Worm (Caenorhabditis elegans) whole organism, L2 larva: ENCODE results near the gene fbxb-2.

Experiments
- C34F6.9 ChIP-seq: fragments of 150-350 bp; optimal IDR thresholded peaks from 2 replicates; lab custom pipeline; 2014; ENCODE audit warnings: missing biosample characterization, missing genetic modification characterization
- R02D3.7 ChIP-seq: fragments of 150-350 bp; optimal IDR thresholded peaks from 2 replicates; lab custom pipeline; 2014; ENCODE audit warnings: missing biosample characterization, missing genetic modification characterization
- Y55F3AM.14 ChIP-seq: fragments of 200-800 bp; sonication (Bioruptor generic); optimal IDR thresholded peaks from 2 replicates; lab custom pipeline; 2018; ENCODE audit warnings: mild to moderate bottlenecking, missing genetic modification characterization, missing compliant biosample characterization
- alr-1 ChIP-seq: fragments of 150-350 bp; optimal IDR thresholded peaks from 2 replicates; lab custom pipeline; 2014; ENCODE audit warnings: missing biosample characterization, missing genetic modification characterization
- aly-2 ChIP-seq: fragments of 150-350 bp; optimal IDR thresholded peaks from 2 replicates; lab custom pipeline; 2014; ENCODE audit warnings: missing biosample characterization, missing genetic modification characterization
- ama-1 ChIP-seq: fragments of 150-350 bp; optimal IDR thresholded peaks from 2 replicates; lab custom pipeline; 2018; ENCODE audit warnings: inconsistent platforms
- blmp-1 ChIP-seq: sonication (generic microtip); optimal IDR thresholded peaks from 2 replicates; lab custom pipeline; 2017; ENCODE audit warnings: missing genetic modification characterization, mild to moderate bottlenecking, missing compliant biosample characterization, antibody characterized with exemption, moderate library complexity; ENCODE audit not compliant: insufficient read depth
- ceh-16 ChIP-seq: fragments of 150-350 bp; optimal IDR thresholded peaks from 2 replicates; lab custom pipeline; 2014; ENCODE audit warnings: missing biosample characterization, missing genetic modification characterization
- dmd-4 ChIP-seq: sonication (generic microtip); optimal IDR thresholded peaks from 2 replicates; lab custom pipeline; 2017; ENCODE audit warnings: missing biosample characterization, missing genetic modification characterization
- fos-1 ChIP-seq: fragments of 150-350 bp; optimal IDR thresholded peaks from 2 replicates; lab custom pipeline; 2014; ENCODE audit warnings: missing biosample characterization, missing genetic modification characterization
- lin-11 ChIP-seq: fragments of 150-350 bp; sonication (generic microtip); optimal IDR thresholded peaks from 2 replicates; lab custom pipeline; 2014; ENCODE audit warnings: missing biosample characterization, missing genetic modification characterization, inconsistent platforms, mixed read lengths
- lin-13 ChIP-seq: fragments of 150-350 bp; optimal IDR thresholded peaks from 2 replicates; lab custom pipeline; 2014; ENCODE audit warnings: missing biosample characterization, missing genetic modification reagents, missing genetic modification characterization
- lin-39 ChIP-seq: fragments of 150-350 bp; optimal IDR thresholded peaks from 2 replicates; lab custom pipeline; 2014; ENCODE audit warnings: missing biosample characterization, missing genetic modification reagents, missing genetic modification characterization
- lsy-2 ChIP-seq, 2 experiments: fragments of 150-350 bp in 1 of 2; sonication (generic microtip) in 1 of 2; optimal IDR thresholded peaks; 2 replicates each; lab custom pipeline; 2014 to 2017; ENCODE audit warnings: missing biosample characterization in 2 of 2, missing genetic modification characterization in 2 of 2
- mab-5 ChIP-seq: fragments of 150-350 bp; optimal IDR thresholded peaks from 2 replicates; lab custom pipeline; 2014; ENCODE audit warnings: missing biosample characterization, missing genetic modification characterization
- mbf-1 ChIP-seq: sonication (generic microtip); optimal IDR thresholded peaks from 2 replicates; lab custom pipeline; 2017; ENCODE audit warnings: missing biosample characterization, missing genetic modification characterization
- mdl-1 ChIP-seq, 2 experiments: fragments of 150-350 bp in 1 of 2; sonication (generic microtip) in 1 of 2; optimal IDR thresholded peaks; 2 replicates each; lab custom pipeline; 2017; ENCODE audit warnings: missing biosample characterization in 2 of 2, missing genetic modification characterization in 2 of 2
- nhr-10 ChIP-seq: sonication (generic microtip); optimal IDR thresholded peaks from 2 replicates; lab custom pipeline; 2017; ENCODE audit warnings: missing biosample characterization, missing genetic modification characterization
- nhr-12 ChIP-seq: fragments of 150-350 bp; optimal IDR thresholded peaks from 2 replicates; lab custom pipeline; 2014; ENCODE audit warnings: missing biosample characterization, missing genetic modification characterization
- nhr-129 ChIP-seq: fragments of 150-350 bp; optimal IDR thresholded peaks from 2 replicates; lab custom pipeline; 2014; ENCODE audit warnings: missing biosample characterization, missing genetic modification characterization
- nhr-21 ChIP-seq: fragments of 150-350 bp; optimal IDR thresholded peaks from 2 replicates; lab custom pipeline; 2014; ENCODE audit warnings: missing biosample characterization, missing genetic modification characterization
- nhr-25 ChIP-seq: fragments of 150-350 bp; sonication (generic microtip); optimal IDR thresholded peaks from 3 replicates; lab custom pipeline; 2014; ENCODE audit warnings: missing biosample characterization, missing genetic modification characterization
- nhr-6 ChIP-seq: fragments of 150-350 bp; optimal IDR thresholded peaks from 2 replicates; lab custom pipeline; 2014; ENCODE audit warnings: missing biosample characterization, missing genetic modification characterization
- nhr-77 ChIP-seq: fragments of 150-350 bp; optimal IDR thresholded peaks from 2 replicates; lab custom pipeline; 2014; ENCODE audit warnings: missing biosample characterization, missing genetic modification characterization
- peb-1 ChIP-seq: fragments of 150-350 bp; optimal IDR thresholded peaks from 2 replicates; lab custom pipeline; 2014; ENCODE audit warnings: missing biosample characterization, missing genetic modification characterization
- skn-1 ChIP-seq: sonication (generic microtip); optimal IDR thresholded peaks from 2 replicates; lab custom pipeline; 2017; ENCODE audit warnings: missing biosample characterization, missing genetic modification characterization
- sma-3 ChIP-seq: sonication (generic microtip); optimal IDR thresholded peaks from 2 replicates; lab custom pipeline; 2016; ENCODE audit warnings: missing genetic modification reagents, missing genetic modification characterization, missing compliant biosample characterization
- sma-9 ChIP-seq, 2 experiments: fragments of 150-350 bp in 1 of 2; sonication (generic microtip) in 1 of 2; optimal IDR thresholded peaks; 2 replicates each; lab custom pipeline; 2014 to 2016; ENCODE audit warnings: missing genetic modification characterization in 2 of 2, mild to moderate bottlenecking in 1 of 2, missing biosample characterization in 1 of 2, missing compliant biosample characterization in 1 of 2, missing genetic modification reagents in 1 of 2, moderate library complexity in 1 of 2
- unc-39 ChIP-seq: fragments of 150-350 bp; optimal IDR thresholded peaks from 2 replicates; lab custom pipeline; 2014; ENCODE audit warnings: missing biosample characterization, missing genetic modification characterization
- unc-55 ChIP-seq: fragments of 150-350 bp; sonication (generic microtip); optimal IDR thresholded peaks from 3 replicates; lab custom pipeline; 2014; ENCODE audit warnings: missing biosample characterization, missing genetic modification reagents, missing genetic modification characterization
- unc-62 ChIP-seq: fragments of 150-350 bp; optimal IDR thresholded peaks from 2 replicates; lab custom pipeline; 2014; ENCODE audit warnings: missing biosample characterization, missing genetic modification reagents, missing genetic modification characterization
- zag-1 ChIP-seq: fragments of 150-350 bp; optimal IDR thresholded peaks from 2 replicates; lab custom pipeline; 2014; ENCODE audit warnings: missing biosample characterization, missing genetic modification characterization
- ztf-1 ChIP-seq: fragments of 200-800 bp; sonication (Bioruptor generic); conservative IDR thresholded peaks from 2 replicates; pipeline ENCODE4 v1.3.6; 2022; ENCODE audit warnings: missing genetic modification characterization, missing compliant biosample characterization
- ztf-11 ChIP-seq: sonication (generic microtip); optimal IDR thresholded peaks from 2 replicates; lab custom pipeline; 2017; ENCODE audit warnings: missing biosample characterization, missing genetic modification characterization

Gene fbxb-2

ce11 chrV:19233469-19233868, 3.6 kb downstream of the fbxb-2 start, which contains the start of gene fbxb-116:
TSS of gene fbxb-116 (plus strand) at chrV:19233769.
- no peak for TF ChIP-seq blmp-1
- TF ChIP-seq nhr-10 (tag; lab: Kevin White, UChicago) = no peak
- TF ChIP-seq mbf-1 = no peak
- no peak for TF ChIP-seq dmd-4 (tag; lab: Kevin White, UChicago)
- no peak for TF ChIP-seq nhr-21
- TF ChIP-seq C34F6.9 = no peak
- no peak for TF ChIP-seq lin-13 (GFP tag; lab: Kevin White, UChicago)
- no peak for TF ChIP-seq zag-1 (tag; lab: Kevin White, UChicago)
- no peak for TF ChIP-seq nhr-129
- no peak for TF ChIP-seq lin-11 (tag; lab: Kevin White, UChicago)
- TF ChIP-seq ztf-1 (GFP tag; lab: Robert Waterston, UW) = no peak
- TF ChIP-seq Y55F3AM.14 (GFP tag; lab: Kevin White, UChicago) = no peak
- no peak for TF ChIP-seq mab-5
- TF ChIP-seq skn-1 = no peak
- no peak for TF ChIP-seq R02D3.7 (tag; lab: Kevin White, UChicago)
- TF ChIP-seq aly-2 (tag; lab: Kevin White, UChicago) = no peak
- TF ChIP-seq sma-9 (GFP tag; optimal IDR thresholded peaks at IDR 0.05; lab: Kevin White, UChicago) = no peak
- TF ChIP-seq sma-9 (tag; optimal IDR thresholded peaks at IDR 0.05; lab: Kevin White, UChicago) = no peak
- no peak for TF ChIP-seq nhr-12 (tag; lab: Kevin White, UChicago)
- no peak for TF ChIP-seq ztf-11 (tag; lab: Kevin White, UChicago)
- TF ChIP-seq lin-39 = no peak

DNA sequence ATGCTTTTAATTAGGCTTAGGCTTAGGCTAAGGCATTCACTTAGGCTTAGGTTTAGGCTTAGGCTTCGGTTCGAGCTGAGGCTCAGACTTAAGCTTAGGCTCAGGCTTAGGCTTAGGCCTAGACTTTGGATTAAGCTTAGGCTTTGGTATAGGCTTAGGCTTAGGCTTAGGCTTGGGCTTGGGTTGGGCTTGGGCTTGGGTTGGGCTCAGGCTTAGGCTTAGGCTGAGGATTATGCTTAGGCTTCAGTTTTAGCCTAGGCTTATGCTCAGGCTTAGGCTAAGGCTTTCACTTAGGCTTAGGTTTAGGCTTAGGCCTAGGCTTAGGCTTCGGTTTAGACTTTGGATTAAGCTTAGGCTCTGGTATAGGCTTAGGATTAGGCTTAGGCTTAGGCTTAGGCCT, 5.9 kb downstream of the fbxb-2 start:
- TF ChIP-seq unc-55 (GFP tag; lab: Kevin White, UChicago) = no peak
- no peak for TF ChIP-seq nhr-129
- TF ChIP-seq skn-1 = no peak
- no peak for TF ChIP-seq alr-1
- no peak for TF ChIP-seq nhr-12 (tag; lab: Kevin White, UChicago)
- TF ChIP-seq, all 48 proteins: peak for 0

ce11 chrV:19230413-19230812, 6.7 kb downstream of the fbxb-2 start, which contains the start of gene sqst-3:
TSS of gene sqst-3 (plus strand) at chrV:19230782.
- TF ChIP-seq nhr-12 (tag; lab: Kevin White, UChicago) = no peak
- TF ChIP-seq dmd-4 (tag; lab: Kevin White, UChicago) = no peak
- TF ChIP-seq unc-39 = no peak
- no peak for TF ChIP-seq mbf-1
- no peak for TF ChIP-seq nhr-21
- TF ChIP-seq nhr-129 = no peak
- TF ChIP-seq ceh-16 = no peak
- no peak for TF ChIP-seq unc-62 (GFP tag; lab: Kevin White, UChicago)
- no peak for TF ChIP-seq lin-11 (tag; lab: Kevin White, UChicago)
- no peak for TF ChIP-seq zag-1 (tag; lab: Kevin White, UChicago)
- no peak for TF ChIP-seq nhr-77 (tag; lab: Kevin White, UChicago)
- no peak for TF ChIP-seq blmp-1
- TF ChIP-seq fos-1 (tag; lab: Kevin White, UChicago) = no peak
- TF ChIP-seq peb-1 (tag; lab: Kevin White, UChicago) = no peak
- no peak for TF ChIP-seq sma-3 (GFP tag; lab: Kevin White, UChicago)
- no peak for TF ChIP-seq sma-9 (GFP tag; optimal IDR thresholded peaks at IDR 0.05; lab: Kevin White, UChicago)
- TF ChIP-seq sma-9 (tag; optimal IDR thresholded peaks at IDR 0.05; lab: Kevin White, UChicago) = no peak
- no peak for TF ChIP-seq ama-1 (lab: Kevin White, UChicago)
- TF ChIP-seq aly-2 (tag; lab: Kevin White, UChicago) = no peak
- TF ChIP-seq lsy-2 (tag; optimal IDR thresholded peaks at IDR 0.05; lab: Kevin White, UChicago) = no peak
- TF ChIP-seq C34F6.9 = no peak

DNA sequence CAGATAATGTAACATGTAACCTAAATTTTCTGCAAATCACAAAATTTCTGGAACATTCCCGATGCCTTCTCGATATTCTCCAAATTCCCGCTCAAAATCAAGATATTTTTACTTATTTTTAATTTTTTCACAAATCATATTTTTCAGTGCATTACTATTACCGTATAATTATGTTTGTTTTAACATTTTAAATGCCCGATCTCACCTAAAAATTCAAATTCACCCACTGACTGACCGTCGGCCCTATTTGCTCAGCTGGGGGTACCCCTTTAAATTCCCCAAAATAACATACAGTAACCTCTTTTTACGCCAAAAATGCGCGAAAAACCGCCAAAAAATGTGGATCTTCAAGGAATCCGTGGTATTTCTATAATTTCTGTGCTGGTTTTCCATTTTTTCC, 19.4 kb downstream of the fbxb-2 start, which contains the start of gene oac-49:
TSS of gene oac-49 (plus strand) at position 301 of the 400 bp plus-strand sequence.
- TF ChIP-seq unc-62 (GFP tag; lab: Kevin White, UChicago) (no peak), nhr-6 (tag; lab: Kevin White, UChicago) (no peak), nhr-12 (tag; lab: Kevin White, UChicago) (no peak), nhr-25 (no peak), nhr-10 (tag; lab: Kevin White, UChicago) (no peak), mdl-1 (tag; optimal IDR thresholded peaks at IDR 0.05; lab: Kevin White, UChicago) (no peak)
- TF ChIP-seq, all 48 proteins: peak for 0

ce11 chrV:19217104-19217503, 20.0 kb downstream of the fbxb-2 start, which contains the start of gene srr-2:
TSS of gene srr-2 (minus strand) at chrV:19217176.
- TF ChIP-seq fos-1 (tag; lab: Kevin White, UChicago) (peak; percentile 93), ztf-1 (GFP tag; lab: Robert Waterston, UW) (no peak)
